Fruit fly (Drosophila melanogaster): ENCODE results near the gene CG1737.

Gene CG1737

DNA sequence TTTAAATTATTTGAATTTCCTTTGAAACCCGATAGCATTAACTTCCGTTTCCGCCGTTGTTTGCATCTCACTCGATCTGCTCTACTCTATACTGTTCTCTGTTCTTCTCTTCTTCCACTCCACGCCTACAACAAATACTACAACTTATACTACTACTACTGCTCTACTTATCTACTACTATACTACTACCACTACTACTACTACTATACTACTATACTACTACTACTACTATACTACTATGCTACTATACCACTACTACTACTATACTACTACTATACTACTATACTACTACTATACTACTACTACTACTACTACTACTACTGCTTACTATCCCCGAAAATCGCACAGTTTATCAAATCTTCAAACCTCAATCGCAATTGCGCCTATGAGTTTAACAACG is 32.2 kb downstream of the CG1737 start:
- TF ChIP-seq Ravus (GFP tag; IDR thresholded peaks at IDR 0.05), result no peak
- no peak for TF ChIP-seq CG4282 (GFP tag; optimal IDR thresholded peaks at IDR 0.05)
- peak; percentile 93 for TF ChIP-seq CG4424 (GFP tag; optimal IDR thresholded peaks at IDR 0.05)

DNA sequence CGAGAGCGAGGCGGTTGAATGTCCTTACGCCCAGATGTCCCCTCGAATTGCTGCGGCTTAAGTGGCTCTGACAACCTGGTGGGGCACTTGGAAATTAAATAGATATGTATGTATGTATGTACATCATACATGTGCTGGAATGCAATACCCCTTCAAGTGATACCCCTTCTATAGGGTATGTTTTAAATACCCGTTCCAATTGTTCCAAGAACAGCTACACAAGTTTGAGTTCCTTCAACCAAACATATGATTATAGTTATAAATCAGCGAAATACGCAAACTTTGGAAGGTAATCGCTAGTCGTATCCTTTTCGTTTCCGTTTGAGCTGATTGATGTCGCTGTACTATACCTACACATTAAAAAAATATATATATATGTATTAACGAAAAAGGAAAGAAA is 33.1 kb downstream of the CG1737 start:
- TF ChIP-seq CG12769 (tag; optimal IDR thresholded peaks at IDR 0.05), result peak; percentile 1
- TF ChIP-seq CG17568 (GFP tag; optimal IDR thresholded peaks at IDR 0.05), result no peak
- peak; percentile 65 for TF ChIP-seq D19B (GFP tag; optimal IDR thresholded peaks at IDR 0.05)
- TF ChIP-seq CoRest (tag; optimal IDR thresholded peaks at IDR 0.05), result no peak
- TF ChIP-seq Hr39 (optimal IDR thresholded peaks at IDR 0.05), result no peak
- TF ChIP-seq CG8089 (GFP tag; optimal IDR thresholded peaks at IDR 0.05), result no peak
- TF ChIP-seq Antp (GFP tag; optimal IDR thresholded peaks at IDR 0.05), result no peak
- no peak for TF ChIP-seq CG1024 (GFP tag; IDR thresholded peaks at IDR 0.05)
- TF ChIP-seq CG7963 (GFP tag; IDR thresholded peaks at IDR 0.05; ENCODE audit: partially characterized antibody), result no peak
- no peak for TF ChIP-seq NC2α (GFP tag; optimal IDR thresholded peaks at IDR 0.05)
- no peak for TF ChIP-seq bsh (GFP tag; optimal IDR thresholded peaks at IDR 0.05)
- TF ChIP-seq Doc3 (GFP tag; IDR thresholded peaks at IDR 0.05; ENCODE audit: partially characterized antibody), result no peak
- TF ChIP-seq GATAe (GFP tag; conservative IDR thresholded peaks at IDR 0.05), result no peak
- no peak for TF ChIP-seq psq (GFP tag; optimal IDR thresholded peaks at IDR 0.05)
- TF ChIP-seq MBD-R2 (GFP tag; IDR thresholded peaks at IDR 0.05), result no peak
- TF ChIP-seq CG6765 (GFP tag; optimal IDR thresholded peaks at IDR 0.05), result no peak
- TF ChIP-seq CG32772 (GFP tag; IDR thresholded peaks at IDR 0.05), result no peak

DNA sequence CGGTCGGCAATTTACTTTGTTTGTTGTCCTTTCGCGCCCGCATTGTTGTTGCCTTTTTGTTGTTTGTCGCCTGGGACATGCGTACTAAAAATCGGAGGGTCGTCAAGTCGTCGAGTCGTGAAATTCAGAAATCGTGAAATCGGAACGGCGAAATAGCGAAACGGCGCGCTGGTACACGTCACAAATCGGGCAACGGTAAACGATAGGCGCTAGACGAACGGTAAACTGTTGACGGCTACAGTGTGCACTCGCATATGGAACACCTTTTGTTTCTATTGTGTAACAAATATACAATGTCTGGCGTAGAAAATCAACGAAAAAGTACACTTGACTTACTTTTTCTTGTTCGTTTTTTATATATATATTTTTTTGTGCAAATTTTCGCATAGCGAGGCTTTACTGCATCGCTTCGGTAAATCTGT is 33.6 kb downstream of the CG1737 start:
- TF ChIP-seq tup (GFP tag; optimal IDR thresholded peaks at IDR 0.05) (peak; percentile 43), CG14441 (GFP tag; IDR thresholded peaks at IDR 0.05) (peak; percentile 76), CG18599 (GFP tag; optimal IDR thresholded peaks at IDR 0.05) (peak; percentile 90), pan (optimal IDR thresholded peaks at IDR 0.05) (no peak), pan (GFP tag; optimal IDR thresholded peaks at IDR 0.05 in 1 of 2, IDR thresholded peaks at IDR 0.05 in 1 of 2) (peak in 1 of 2 experiments; percentile 77), prd (optimal IDR thresholded peaks at IDR 0.05) (no peak), prd (GFP tag; IDR thresholded peaks at IDR 0.05) (peak; percentile 84), CG10431 (GFP tag; optimal IDR thresholded peaks at IDR 0.05) (no peak), btn (GFP tag; optimal IDR thresholded peaks at IDR 0.05) (no peak), wdn (GFP tag; IDR thresholded peaks at IDR 0.05) (peak; percentile 70), CG2712 (tag; optimal IDR thresholded peaks at IDR 0.05) (peak; percentile 43), CG9215 (GFP tag; IDR thresholded peaks at IDR 0.05) (peak; percentile 77), D19A (tag; optimal IDR thresholded peaks at IDR 0.05) (peak; percentile 2), mirr (GFP tag; optimal IDR thresholded peaks at IDR 0.05) (peak; percentile 8), h (optimal IDR thresholded peaks at IDR 0.05) (no peak), hb (GFP tag; IDR thresholded peaks at IDR 0.05; ENCODE audit: partially characterized antibody) (0 out of 3 replicates have a peak, but pooled peaks have one; percentile 26), CG8359 (GFP tag; optimal IDR thresholded peaks at IDR 0.05; ENCODE audit: borderline replicate concordance) (no peak), lilli (GFP tag; optimal IDR thresholded peaks at IDR 0.05) (peak; percentile 86), dan (GFP tag; IDR thresholded peaks at IDR 0.05) (no peak), Fer1 (GFP tag; optimal IDR thresholded peaks at IDR 0.05) (peak; percentile 87), Sry-β (GFP tag; optimal IDR thresholded peaks at IDR 0.05) (no peak), Asciz (GFP tag; optimal IDR thresholded peaks at IDR 0.05) (peak; percentile 16), Hmr (GFP tag; optimal IDR thresholded peaks at IDR 0.05) (peak; percentile 86), CG1792 (GFP tag; optimal IDR thresholded peaks at IDR 0.05) (no peak), CG11504 (tag; optimal IDR thresholded peaks at IDR 0.05) (peak; percentile 76), CG4282 (GFP tag; optimal IDR thresholded peaks at IDR 0.05) (no peak), CG6175 (GFP tag; IDR thresholded peaks at IDR 0.05) (0 out of 3 replicates have a peak, but pooled peaks have one; percentile 25), sug (tag; optimal IDR thresholded peaks at IDR 0.05) (peak; percentile 60), sens (GFP tag) (peak; percentile 80), CG13894 (tag; optimal IDR thresholded peaks at IDR 0.05) (peak; percentile 81), usp (GFP tag; optimal IDR thresholded peaks at IDR 0.05) (no peak)
